Worm (Caenorhabditis elegans) whole organism, early embryonic: ENCODE measurements around the gene Y105C5A.9.

Experiments used
- B0310.2 ChIP-seq: sonication (generic microtip); optimal IDR thresholded peaks from 2 replicates; lab custom pipeline; 2016; ENCODE audit warnings: mild to moderate bottlenecking, missing genetic modification characterization, missing compliant biosample characterization
- aly-1 ChIP-seq: sonication (generic microtip); optimal IDR thresholded peaks from 2 replicates; lab custom pipeline; 2016; ENCODE audit warnings: missing genetic modification characterization, missing compliant biosample characterization
- ama-1 ChIP-seq: fragments of 150-350 bp; optimal IDR thresholded peaks from 2 replicates; lab custom pipeline; 2014
- ceh-13 ChIP-seq: fragments of 200-800 bp; sonication (Bioruptor generic); optimal IDR thresholded peaks from 2 replicates; lab custom pipeline; 2018; ENCODE audit warnings: mild to moderate bottlenecking, missing genetic modification characterization, missing compliant biosample characterization
- ceh-36 ChIP-seq: sonication (generic microtip); optimal IDR thresholded peaks from 2 replicates; lab custom pipeline; 2016; ENCODE audit warnings: missing genetic modification characterization, inconsistent platforms, missing compliant biosample characterization
- flt-1 ChIP-seq: fragments of 200-800 bp; sonication (Bioruptor generic); IDR thresholded peaks from 2 replicates; pipeline ENCODE4 v1.3.6; 2022; ENCODE audit warnings: missing genetic modification characterization, missing compliant biosample characterization
- hmg-4 ChIP-seq: fragments of 200-800 bp; sonication (Bioruptor generic); optimal IDR thresholded peaks from 2 replicates; lab custom pipeline; 2018; ENCODE audit warnings: mild to moderate bottlenecking, missing genetic modification characterization, missing compliant biosample characterization
- pes-1 ChIP-seq: fragments of 200-800 bp; sonication (Bioruptor generic); IDR thresholded peaks from 2 replicates; pipeline ENCODE4 v1.3.6; 2022; ENCODE audit warnings: missing genetic modification reagents, missing genetic modification characterization, missing compliant biosample characterization
- scrt-1 ChIP-seq: fragments of 200-800 bp; sonication (Bioruptor generic); IDR thresholded peaks from 2 replicates; pipeline ENCODE4 v1.3.6; 2022; ENCODE audit warnings: missing genetic modification characterization, missing compliant biosample characterization
- tbx-11 ChIP-seq: fragments of 200-800 bp; sonication (Bioruptor generic); IDR thresholded peaks from 2 replicates; pipeline ENCODE4 v1.3.6; 2022; ENCODE audit warnings: missing genetic modification characterization, missing compliant biosample characterization
- tbx-37 ChIP-seq: fragments of 200-800 bp; sonication (Bioruptor generic); conservative IDR thresholded peaks from 2 replicates; pipeline ENCODE4 v1.3.6; 2022; ENCODE audit warnings: missing genetic modification reagents, missing genetic modification characterization, missing compliant biosample characterization
- tra-4 ChIP-seq: sonication (generic microtip); optimal IDR thresholded peaks from 2 replicates; lab custom pipeline; 2017; ENCODE audit warnings: missing genetic modification characterization, missing compliant biosample characterization

DNA sequence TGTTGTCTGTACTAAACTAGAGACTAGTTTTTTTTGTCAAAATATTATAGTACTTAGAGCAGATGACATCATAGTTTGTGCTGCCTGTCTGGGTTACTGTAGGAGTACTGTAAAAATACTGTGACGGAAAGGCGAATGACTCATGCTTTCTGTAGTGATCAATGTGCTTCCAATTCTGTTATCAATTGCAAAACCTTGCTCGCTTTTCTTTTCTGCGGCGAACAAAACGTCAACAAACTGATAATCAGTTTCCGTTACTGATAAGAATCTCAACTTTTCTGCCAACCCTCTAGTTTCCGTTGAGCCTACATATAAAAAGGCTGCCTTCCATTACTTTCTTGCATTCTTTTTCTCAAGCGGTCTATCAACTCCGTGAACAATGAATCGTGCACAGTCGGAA lies 9.5 kb downstream of the Y105C5A.9 start, which contains the start of gene Y105C5A.13:
- TF ChIP-seq ceh-13 (GFP tag; lab: Kevin White, UChicago) (no peak), tbx-37 (no peak), ceh-36 (tag; lab: Kevin White, UChicago) (no peak), ama-1 (no peak), tbx-11 (GFP tag; lab: Robert Waterston, UW) (no peak), flt-1 (GFP tag; lab: Robert Waterston, UW) (no peak), scrt-1 (GFP tag; lab: Robert Waterston, UW) (no peak), hmg-4 (GFP tag; lab: Kevin White, UChicago) (no peak), aly-1 (no peak), B0310.2 (tag; lab: Kevin White, UChicago) (no peak), tra-4 (tag; lab: Kevin White, UChicago) (no peak), pes-1 (GFP tag; lab: Robert Waterston, UW) (no peak)
